Fruit fly (Drosophila melanogaster) whole organism, embryonic: ENCODE results near the gene CG33552.

Source experiments
- Abd-B ChIP-seq: fragments of 200-800 bp; sonication (Bioruptor generic); optimal IDR thresholded peaks from 2 replicates; lab custom pipeline; 2018; ENCODE audit warnings: missing biosample characterization, mild to moderate bottlenecking, missing genetic modification characterization, moderate library complexity
- Atf3 ChIP-seq: fragments of 200-800 bp; sonication (Bioruptor generic); optimal IDR thresholded peaks from 3 replicates; lab custom pipeline; 2016; ENCODE audit warnings: missing biosample characterization, missing genetic modification characterization
- Atf6 ChIP-seq: fragments of 200-800 bp; sonication (Bioruptor generic); IDR thresholded peaks from 2 replicates; pipeline ENCODE4 v1.3.6; 2022; ENCODE audit warnings: missing biosample characterization, missing genetic modification characterization
- B-H2 ChIP-seq: fragments of 200-800 bp; sonication (Bioruptor generic); optimal IDR thresholded peaks from 2 replicates; lab custom pipeline; 2018; ENCODE audit warnings: missing biosample characterization, mild to moderate bottlenecking, missing genetic modification characterization
- CG10979 ChIP-seq: fragments of 200-800 bp; sonication (Bioruptor generic); optimal IDR thresholded peaks from 2 replicates; lab custom pipeline; 2018; ENCODE audit warnings: missing biosample characterization, mild to moderate bottlenecking, missing genetic modification characterization, moderate library complexity
- CG11696 ChIP-seq: fragments of 200-800 bp; sonication (Bioruptor generic); IDR thresholded peaks from 2 replicates; pipeline ENCODE4 v1.3.6; 2022; ENCODE audit warnings: missing biosample characterization, missing genetic modification characterization
- CG11723 ChIP-seq: fragments of 200-800 bp; sonication (Bioruptor generic); optimal IDR thresholded peaks from 2 replicates; lab custom pipeline; 2017; ENCODE audit warnings: missing biosample characterization, mild to moderate bottlenecking, missing genetic modification characterization
- CG2199 ChIP-seq: fragments of 200-800 bp; sonication (Bioruptor generic); IDR thresholded peaks from 3 replicates; pipeline ENCODE4 v1.3.6; 2022; ENCODE audit warnings: missing biosample characterization, missing genetic modification characterization
- CG2678 ChIP-seq: fragments of 200-800 bp; sonication (Bioruptor generic); optimal IDR thresholded peaks from 3 replicates; lab custom pipeline; 2019; ENCODE audit warnings: missing biosample characterization, mild to moderate bottlenecking, missing genetic modification characterization, moderate library complexity
- CG2875 ChIP-seq: fragments of 200-800 bp; sonication (Bioruptor generic); optimal IDR thresholded peaks from 2 replicates; lab custom pipeline; 2017; ENCODE audit warnings: missing biosample characterization, mild to moderate bottlenecking, missing genetic modification characterization, missing genetic modification reagents
- CG31441 ChIP-seq: fragments of 200-800 bp; sonication (Bioruptor generic); IDR thresholded peaks from 2 replicates; pipeline ENCODE4 v1.3.6; 2022; ENCODE audit warnings: missing biosample characterization, missing genetic modification characterization
- CG34376 ChIP-seq: fragments of 200-800 bp; sonication (Bioruptor generic); optimal IDR thresholded peaks from 2 replicates; lab custom pipeline; 2018; ENCODE audit warnings: missing biosample characterization, mild to moderate bottlenecking, missing genetic modification characterization
- CG4328 ChIP-seq: fragments of 200-800 bp; sonication (Bioruptor generic); optimal IDR thresholded peaks from 3 replicates; lab custom pipeline; 2017; ENCODE audit warnings: missing biosample characterization, missing genetic modification reagents, missing genetic modification characterization
- CG4854 ChIP-seq: fragments of 200-800 bp; sonication (Bioruptor generic); optimal IDR thresholded peaks from 2 replicates; lab custom pipeline; 2016; ENCODE audit warnings: missing biosample characterization, missing genetic modification characterization, inconsistent platforms
- CG6854 ChIP-seq: fragments of 200-800 bp; sonication (Bioruptor generic); optimal IDR thresholded peaks from 3 replicates; lab custom pipeline; 2017; ENCODE audit warnings: missing biosample characterization, mild to moderate bottlenecking, missing genetic modification characterization
- CG7987 ChIP-seq: fragments of 200-800 bp; sonication (Bioruptor generic); optimal IDR thresholded peaks from 2 replicates; lab custom pipeline; 2018; ENCODE audit warnings: missing biosample characterization, mild to moderate bottlenecking, missing genetic modification characterization, moderate library complexity
- CG8388 ChIP-seq: fragments of 200-800 bp; sonication (Bioruptor generic); optimal IDR thresholded peaks from 2 replicates; lab custom pipeline; 2019; ENCODE audit warnings: missing biosample characterization, mild to moderate bottlenecking, missing genetic modification characterization, moderate library complexity
- CG8765 ChIP-seq: fragments of 200-800 bp; sonication (Bioruptor generic); IDR thresholded peaks from 2 replicates; pipeline ENCODE4 v1.3.6; 2022; ENCODE audit warnings: missing biosample characterization, missing genetic modification characterization
- CG8944 ChIP-seq: fragments of 200-800 bp; sonication (Bioruptor generic); optimal IDR thresholded peaks from 3 replicates; lab custom pipeline; 2016; ENCODE audit warnings: missing biosample characterization, missing genetic modification characterization
- CG9215 ChIP-seq: fragments of 200-800 bp; sonication (Bioruptor generic); IDR thresholded peaks from 2 replicates; pipeline ENCODE4 v1.3.6; 2022; ENCODE audit warnings: missing biosample characterization, missing genetic modification characterization
- CHES-1-like ChIP-seq: fragments of 200-800 bp; sonication (Bioruptor generic); optimal IDR thresholded peaks from 2 replicates; lab custom pipeline; 2016; ENCODE audit warnings: missing biosample characterization, missing genetic modification characterization
- Chrac-16 ChIP-seq: fragments of 200-800 bp; sonication (Bioruptor generic); optimal IDR thresholded peaks from 3 replicates; lab custom pipeline; 2016; ENCODE audit warnings: missing biosample characterization, missing genetic modification characterization
- Dip2 ChIP-seq: fragments of 200-800 bp; sonication (Bioruptor generic); IDR thresholded peaks from 2 replicates; pipeline ENCODE4 v1.3.6; 2022; ENCODE audit warnings: missing biosample characterization, missing genetic modification characterization
- HLH3B ChIP-seq: fragments of 200-800 bp; sonication (Bioruptor generic); IDR thresholded peaks from 2 replicates; pipeline ENCODE4 v1.3.6; 2022; ENCODE audit warnings: missing biosample characterization, missing genetic modification characterization
- Lhr ChIP-seq: fragments of 200-800 bp; sonication (Bioruptor generic); optimal IDR thresholded peaks from 3 replicates; lab custom pipeline; 2017; ENCODE audit warnings: mild to moderate bottlenecking, missing biosample characterization, missing genetic modification reagents, missing genetic modification characterization
- Lim3 ChIP-seq: fragments of 200-800 bp; sonication (Bioruptor generic); IDR thresholded peaks from 2 replicates; pipeline ENCODE4 v1.3.6; 2022; ENCODE audit warnings: missing biosample characterization, missing genetic modification characterization
- Med ChIP-seq: fragments of 200-800 bp; sonication (Bioruptor generic); peaks from one replicate; lab custom pipeline; 2016; ENCODE audit warnings: missing biosample characterization, missing genetic modification characterization, mild to moderate bottlenecking, inconsistent platforms, moderate library complexity
- NfI ChIP-seq: fragments of 200-800 bp; sonication (Bioruptor generic); optimal IDR thresholded peaks from 3 replicates; lab custom pipeline; 2018; ENCODE audit warnings: missing biosample characterization, mild to moderate bottlenecking, missing genetic modification characterization, moderate library complexity
- PHDP ChIP-seq: fragments of 200-800 bp; sonication (Bioruptor generic); optimal IDR thresholded peaks from 3 replicates; lab custom pipeline; 2018; ENCODE audit warnings: missing biosample characterization, mild to moderate bottlenecking, missing genetic modification characterization, moderate library complexity
- Poxn ChIP-seq: fragments of 200-800 bp; sonication (Bioruptor generic); IDR thresholded peaks from 2 replicates; pipeline ENCODE4 v1.3.6; 2022; ENCODE audit warnings: missing biosample characterization, missing genetic modification characterization
- Side ChIP-seq: fragments of 200-800 bp; sonication (Bioruptor generic); optimal IDR thresholded peaks from 2 replicates; lab custom pipeline; 2016; ENCODE audit warnings: missing biosample characterization, missing genetic modification characterization
- Vsx1 ChIP-seq: fragments of 200-800 bp; sonication (Bioruptor generic); optimal IDR thresholded peaks from 2 replicates; lab custom pipeline; 2017; ENCODE audit warnings: missing biosample characterization, mild to moderate bottlenecking, missing genetic modification characterization, missing genetic modification reagents
- chinmo ChIP-seq: fragments of 200-800 bp; sonication (Bioruptor generic); IDR thresholded peaks from 4 replicates; pipeline ENCODE4 v1.3.6; 2022; ENCODE audit warnings: missing biosample characterization, missing genetic modification characterization; ENCODE audit not compliant: partially characterized antibody
- crp ChIP-seq, 2 experiments: fragments of 200-800 bp; sonication (Bioruptor generic); optimal IDR thresholded peaks; 2 replicates in 1 of 2; 3 replicates in 1 of 2; lab custom pipeline; 2017; ENCODE audit warnings: missing biosample characterization in 2 of 2, missing genetic modification characterization in 2 of 2, mild to moderate bottlenecking in 1 of 2, moderate library complexity in 1 of 2
- emc ChIP-seq: fragments of 200-800 bp; sonication (Bioruptor generic); optimal IDR thresholded peaks from 2 replicates; lab custom pipeline; 2016; ENCODE audit warnings: missing biosample characterization, missing genetic modification characterization
- esg ChIP-seq: fragments of 200-800 bp; sonication (Bioruptor generic); conservative IDR thresholded peaks from 2 replicates; pipeline ENCODE4 v1.3.6; 2022; ENCODE audit warnings: missing biosample characterization, missing genetic modification characterization
- gem ChIP-seq: fragments of 200-800 bp; sonication (Bioruptor generic); optimal IDR thresholded peaks from 2 replicates; lab custom pipeline; 2019; ENCODE audit warnings: missing biosample characterization, mild to moderate bottlenecking, missing genetic modification characterization, moderate library complexity
- gt ChIP-seq: fragments of 200-800 bp; sonication (Bioruptor generic); IDR thresholded peaks from 2 replicates; pipeline ENCODE4 v1.3.6; 2022; ENCODE audit warnings: missing biosample characterization, missing genetic modification characterization
- jing ChIP-seq: fragments of 200-800 bp; sonication (Bioruptor generic); optimal IDR thresholded peaks from 2 replicates; lab custom pipeline; 2018; ENCODE audit warnings: missing biosample characterization, mild to moderate bottlenecking, missing genetic modification characterization
- nerfin-2 ChIP-seq: fragments of 200-800 bp; sonication (Bioruptor generic); IDR thresholded peaks from 2 replicates; pipeline ENCODE4 v1.3.6; 2022; ENCODE audit warnings: missing biosample characterization, missing genetic modification characterization; ENCODE audit not compliant: partially characterized antibody
- otp ChIP-seq: fragments of 200-800 bp; sonication (Bioruptor generic); IDR thresholded peaks from 3 replicates; pipeline ENCODE4, ENCODE4 v1.3.6; 2022; ENCODE audit warnings: missing biosample characterization, missing genetic modification characterization
- peb ChIP-seq: fragments of 200-800 bp; sonication (Bioruptor generic); IDR thresholded peaks from 2 replicates; pipeline ENCODE4 v1.3.6; 2022; ENCODE audit warnings: missing biosample characterization, missing genetic modification characterization
- pnt ChIP-seq: fragments of 200-800 bp; sonication (Bioruptor generic); optimal IDR thresholded peaks from 3 replicates; lab custom pipeline; 2016; ENCODE audit warnings: missing biosample characterization, missing genetic modification characterization
- rib ChIP-seq: fragments of 200-800 bp; sonication (Bioruptor generic); IDR thresholded peaks from 2 replicates; pipeline ENCODE4 v1.3.6; 2022; ENCODE audit warnings: missing biosample characterization, missing genetic modification characterization
- row ChIP-seq: fragments of 200-800 bp; sonication (Bioruptor generic); IDR thresholded peaks from 3 replicates; pipeline ENCODE4 v1.3.6; 2022; ENCODE audit warnings: missing biosample characterization, missing genetic modification characterization
- tup ChIP-seq: fragments of 200-800 bp; sonication (Bioruptor generic); optimal IDR thresholded peaks from 2 replicates; lab custom pipeline; 2016; ENCODE audit warnings: missing biosample characterization, mild to moderate bottlenecking, missing genetic modification characterization, moderate library complexity
- wor ChIP-seq: fragments of 200-800 bp; sonication (Bioruptor generic); IDR thresholded peaks from 2 replicates; pipeline ENCODE4 v1.3.6; 2022; ENCODE audit warnings: missing biosample characterization, missing genetic modification characterization

Gene CG33552

dm6 chr2L:16706882-16707775 lies 24.8 kb downstream of the CG33552 start (continued):
- TF ChIP-seq gem (tag; lab: Kevin White, UChicago) (peak; percentile 57), row (GFP tag; lab: Robert Waterston, UW) (peak; percentile 45; the same call in 2 of the 3 replicates), CG8388 (GFP tag; lab: Kevin White, UChicago) (peak; percentile 22)

DNA sequence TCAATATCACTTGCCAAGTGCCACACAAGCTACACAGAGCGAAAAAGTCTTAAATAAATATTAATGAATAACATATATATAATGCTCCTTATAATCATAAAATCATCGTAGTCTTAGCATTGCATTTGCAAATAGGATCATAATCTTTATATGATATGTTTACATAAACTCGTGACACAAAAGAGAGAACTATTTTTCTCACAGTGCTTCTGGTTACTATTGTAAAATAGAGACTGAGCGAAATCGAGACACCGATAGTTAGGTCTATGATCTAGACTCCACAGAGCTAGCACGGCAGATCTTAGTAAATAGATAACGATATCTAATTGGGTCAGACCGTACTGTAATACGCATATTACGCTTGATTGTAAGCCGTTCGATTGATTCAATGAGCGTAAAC lies 27.4 kb downstream of the CG33552 start:
- peak; percentile 30; the same call in 1 of the 2 replicates for TF ChIP-seq Lim3 (GFP tag; lab: Robert Waterston, UW)
- no peak for TF ChIP-seq CG8765 (GFP tag; lab: Robert Waterston, UW)
- peak; percentile 71 for TF ChIP-seq NfI (GFP tag; lab: Kevin White, UChicago)
- peak; percentile 79 for TF ChIP-seq Atf6 (GFP tag; lab: Robert Waterston, UW)
- TF ChIP-seq Poxn, result no peak
- TF ChIP-seq esg (GFP tag; lab: Robert Waterston, UW), result peak; percentile 81
- TF ChIP-seq tup, result no peak
- TF ChIP-seq Vsx1 (GFP tag; lab: Kevin White, UChicago), result peak; percentile 46
- no peak for TF ChIP-seq gt (GFP tag; lab: Robert Waterston, UW)
- no peak for TF ChIP-seq Side (GFP tag; lab: Kevin White, UChicago)
- no peak for TF ChIP-seq emc (GFP tag; lab: Kevin White, UChicago)
- no peak for TF ChIP-seq CG2199
- TF ChIP-seq Dip2 (GFP tag; lab: Robert Waterston, UW), result no peak
- peak; percentile 69; the same call in 2 of the 3 replicates for TF ChIP-seq otp (GFP tag; lab: Robert Waterston, UW)
- TF ChIP-seq CG4328 (GFP tag; lab: Kevin White, UChicago), result no peak
- TF ChIP-seq CG4854 (GFP tag; lab: Kevin White, UChicago), result no peak
- no peak for TF ChIP-seq rib
- peak; percentile 85 for TF ChIP-seq HLH3B (GFP tag; lab: Robert Waterston, UW)
- TF ChIP-seq CG9215 (GFP tag; lab: Robert Waterston, UW), result no peak
- TF ChIP-seq wor (GFP tag; lab: Robert Waterston, UW), result peak; percentile 61
- no peak for TF ChIP-seq pnt (GFP tag; lab: Kevin White, UChicago)
- peak; percentile 81 for TF ChIP-seq PHDP (tag; lab: Kevin White, UChicago)
- TF ChIP-seq CG8944 (GFP tag; lab: Kevin White, UChicago), result no peak
- TF ChIP-seq chinmo, result no peak
- peak; percentile 56 for TF ChIP-seq Chrac-16
- TF ChIP-seq CG31441, result no peak
- peak; percentile 51 for TF ChIP-seq CG2875 (GFP tag; lab: Kevin White, UChicago)
- TF ChIP-seq CG34376 (GFP tag; lab: Kevin White, UChicago), result no peak
- TF ChIP-seq B-H2 (GFP tag; lab: Kevin White, UChicago), result no peak
- TF ChIP-seq Abd-B (GFP tag; lab: Kevin White, UChicago), result peak; percentile 65
- no peak for TF ChIP-seq CG6854 (GFP tag; lab: Kevin White, UChicago)
- TF ChIP-seq CG2678, result no peak
- TF ChIP-seq crp (GFP tag; optimal IDR thresholded peaks at IDR 0.05; lab: Kevin White, UChicago), result no peak
- no peak for TF ChIP-seq CG7987 (GFP tag; lab: Kevin White, UChicago)
- TF ChIP-seq jing (GFP tag; lab: Kevin White, UChicago), result peak; percentile 54
- no peak for TF ChIP-seq nerfin-2 (GFP tag; lab: Robert Waterston, UW)
- peak; percentile 49 for TF ChIP-seq CG11723 (GFP tag; lab: Kevin White, UChicago)
- TF ChIP-seq CG10979 (tag; lab: Kevin White, UChicago), result peak; percentile 50
- no peak for TF ChIP-seq Lhr
- peak; percentile 47 for TF ChIP-seq Med
- no peak for TF ChIP-seq Atf3
- TF ChIP-seq CHES-1-like (GFP tag; lab: Kevin White, UChicago), result peak; percentile 5
- TF ChIP-seq CG11696 (GFP tag; lab: Robert Waterston, UW), result no peak
- TF ChIP-seq peb (GFP tag; lab: Robert Waterston, UW), result no peak
